Worm (Caenorhabditis elegans): ENCODE measurements around the gene chil-21.
"Not testable (repeated sequence)": the region's sequence is repeated elsewhere in the genome, so short reads cannot be mapped to it uniquely, and the experiment has no call there.

DNA sequence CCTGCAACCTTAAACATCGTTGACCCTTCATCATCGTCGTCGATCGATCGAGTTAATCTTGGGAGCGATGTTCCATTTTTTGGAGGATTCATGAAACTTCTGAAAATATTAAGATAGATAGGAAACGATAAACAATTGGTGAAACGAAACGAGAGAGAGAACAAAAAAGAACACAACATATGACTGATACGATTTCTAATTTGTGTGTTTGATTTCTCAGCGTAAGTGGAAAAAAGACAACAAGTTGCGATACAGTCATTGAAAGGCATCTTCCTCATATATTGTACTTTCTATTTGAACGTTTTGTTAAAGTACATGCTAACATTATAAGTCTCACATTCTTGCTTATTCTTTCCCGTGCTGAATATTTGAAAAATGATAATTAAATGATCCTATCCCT, 9.6 kb downstream of the chil-21 start, which contains the start of gene R09D1.12:
- TF ChIP-seq ama-1 (optimal IDR thresholded peaks at IDR 0.05); ets-7 (tag; optimal IDR thresholded peaks at IDR 0.05); B0310.2 (tag; optimal IDR thresholded peaks at IDR 0.05); sea-1 (GFP tag; conservative IDR thresholded peaks at IDR 0.05); flt-1 (GFP tag; IDR thresholded peaks at IDR 0.05); pes-1 (GFP tag; IDR thresholded peaks at IDR 0.05); hmbx-1 (tag; optimal IDR thresholded peaks at IDR 0.05); hmg-4 (GFP tag; optimal IDR thresholded peaks at IDR 0.05); aly-1 (tag; optimal IDR thresholded peaks at IDR 0.05); ceh-36 (tag; optimal IDR thresholded peaks at IDR 0.05); F13C5.2 (tag; optimal IDR thresholded peaks at IDR 0.05); scrt-1 (GFP tag; IDR thresholded peaks at IDR 0.05): not testable (repeated sequence)

Data from whole organism, early embryonic.